Worm (Caenorhabditis elegans) whole organism, L4 larva: ENCODE results near the gene Y56A3A.30.

Source experiments
- D1046.2 ChIP-seq: fragments of 200-800 bp; sonication (Bioruptor generic); IDR thresholded peaks from 2 replicates; pipeline ENCODE4 v1.3.6; 2022; ENCODE audit warnings: missing genetic modification characterization, missing compliant biosample characterization
- T26A8.4 ChIP-seq: fragments of 200-800 bp; sonication (Bioruptor generic); IDR thresholded peaks from 2 replicates; pipeline ENCODE4 v1.3.6; 2022; ENCODE audit warnings: missing genetic modification characterization, missing compliant biosample characterization
- Y105C5A.15 ChIP-seq: fragments of 200-800 bp; sonication (Bioruptor generic); IDR thresholded peaks from 2 replicates; pipeline ENCODE4 v1.3.6; 2022; ENCODE audit warnings: missing genetic modification characterization, missing compliant biosample characterization
- ZK546.5 ChIP-seq, 2 experiments: sonication (generic microtip); optimal IDR thresholded peaks; 2 replicates each; lab custom pipeline; 2017; ENCODE audit warnings: missing biosample characterization in 2 of 2, missing genetic modification characterization in 2 of 2
- dmd-8 ChIP-seq: fragments of 200-800 bp; sonication (Bioruptor generic); IDR thresholded peaks from 2 replicates; pipeline ENCODE4 v1.3.6; 2022; ENCODE audit warnings: missing genetic modification characterization, missing compliant biosample characterization
- egl-27 ChIP-seq: sonication (generic microtip); optimal IDR thresholded peaks from 3 replicates; lab custom pipeline; 2017; ENCODE audit warnings: missing biosample characterization, missing genetic modification reagents, missing genetic modification characterization
- lim-7 ChIP-seq: fragments of 200-800 bp; sonication (Bioruptor generic); IDR thresholded peaks from 2 replicates; pipeline ENCODE4 v1.3.6; 2022; ENCODE audit warnings: missing genetic modification characterization, missing compliant biosample characterization
- mdt-29 ChIP-seq: fragments of 200-800 bp; sonication (Bioruptor generic); IDR thresholded peaks from 2 replicates; pipeline ENCODE4 v1.3.6; 2022; ENCODE audit warnings: missing genetic modification reagents, missing genetic modification characterization, missing compliant biosample characterization
- nhr-77 ChIP-seq: fragments of 150-350 bp; optimal IDR thresholded peaks from 2 replicates; lab custom pipeline; 2014; ENCODE audit warnings: missing biosample characterization, missing genetic modification characterization
- set-16 ChIP-seq: fragments of 200-800 bp; sonication (Bioruptor generic); IDR thresholded peaks from 2 replicates; pipeline ENCODE4 v1.3.6; 2022; ENCODE audit warnings: missing genetic modification reagents, missing genetic modification characterization, missing compliant biosample characterization
- spr-3 ChIP-seq: fragments of 200-800 bp; sonication (Bioruptor generic); optimal IDR thresholded peaks from 2 replicates; lab custom pipeline; 2018; ENCODE audit warnings: mild to moderate bottlenecking, missing genetic modification characterization, missing compliant biosample characterization
- unc-62 ChIP-seq, 3 experiments: fragments of 150-350 bp in 1 of 3; sonication (generic microtip); optimal IDR thresholded peaks in 2 of 3; peaks in 1 of 3; 1 replicate in 1 of 3; 2 replicates in 2 of 3; lab custom pipeline; 2014 to 2017; ENCODE audit warnings: missing biosample characterization in 3 of 3, missing genetic modification characterization in 3 of 3, missing genetic modification reagents in 3 of 3, missing genotype in 1 of 3
- zag-1 ChIP-seq: fragments of 150-350 bp; optimal IDR thresholded peaks from 2 replicates; lab custom pipeline; 2014; ENCODE audit warnings: missing biosample characterization, missing genetic modification characterization
- zfp-2 ChIP-seq: sonication (generic microtip); optimal IDR thresholded peaks from 2 replicates; lab custom pipeline; 2016; ENCODE audit warnings: mild to moderate bottlenecking, missing genetic modification characterization, missing compliant biosample characterization
- zfp-3 ChIP-seq: fragments of 200-800 bp; sonication (Bioruptor generic); conservative IDR thresholded peaks from 2 replicates; pipeline ENCODE4 v1.3.6; 2022; ENCODE audit warnings: missing genetic modification reagents, missing genetic modification characterization, missing compliant biosample characterization
- zip-11 ChIP-seq: fragments of 200-800 bp; sonication (Bioruptor generic); IDR thresholded peaks from 2 replicates; pipeline ENCODE4 v1.3.6; 2022; ENCODE audit warnings: missing genetic modification characterization, missing compliant biosample characterization

The Y56A3A.30 gene

DNA sequence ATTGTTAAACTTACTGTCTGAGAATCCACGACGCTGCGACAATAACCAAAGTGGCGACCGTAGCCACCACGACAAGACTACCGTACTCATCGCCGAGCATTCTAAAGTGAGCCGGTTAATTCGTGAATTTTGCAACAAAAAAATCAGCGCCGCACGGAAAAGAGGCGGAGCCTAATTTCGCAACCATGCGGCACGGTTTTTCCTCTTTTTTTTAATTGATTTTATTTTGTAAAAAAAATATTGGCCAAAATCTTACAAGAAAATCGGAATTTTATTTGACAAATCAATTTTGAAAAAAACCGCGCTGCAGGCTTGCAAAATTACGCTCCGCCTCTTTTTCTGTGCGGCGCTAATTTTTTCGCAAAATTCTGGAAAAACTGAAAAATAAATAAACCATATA is 45.3 kb downstream of the Y56A3A.30 start, which contains the start of gene dolk-1:
dolk-1 (minus strand) TSS at position 101 of the 400 bp plus-strand sequence.
- TF ChIP-seq mdt-29 (GFP tag; lab: Robert Waterston, UW): no peak
- TF ChIP-seq dmd-8 (GFP tag; lab: Robert Waterston, UW): no peak
- no peak for TF ChIP-seq nhr-77 (tag; lab: Kevin White, UChicago)
- no peak for TF ChIP-seq unc-62 (GFP tag; optimal IDR thresholded peaks at IDR 0.05 in 1 of 2; lab: Kevin White, UChicago)
- TF ChIP-seq unc-62 (tag; optimal IDR thresholded peaks at IDR 0.05; lab: Kevin White, UChicago): no peak
- TF ChIP-seq set-16 (GFP tag; lab: Robert Waterston, UW): no peak
- 0 out of 2 replicates have a peak, but pooled peaks have one; percentile 12 for TF ChIP-seq T26A8.4 (GFP tag; lab: Robert Waterston, UW)
- no peak for TF ChIP-seq zfp-2

- TF ChIP-seq Y105C5A.15 (GFP tag; lab: Robert Waterston, UW): no peak
- no peak for TF ChIP-seq zag-1 (tag; lab: Kevin White, UChicago)
- no peak for TF ChIP-seq zfp-3 (GFP tag; lab: Robert Waterston, UW)
- no peak for TF ChIP-seq spr-3 (GFP tag; lab: Kevin White, UChicago)
- no peak for TF ChIP-seq lim-7 (GFP tag; lab: Robert Waterston, UW)
- 0 out of 2 replicates have a peak, but pooled peaks have one; percentile 12 for TF ChIP-seq zip-11 (GFP tag; lab: Robert Waterston, UW)
- TF ChIP-seq dmd-8 (GFP tag; lab: Robert Waterston, UW): 0 out of 2 replicates have a peak, but pooled peaks have one; percentile 14
- TF ChIP-seq ZK546.5 (tag; optimal IDR thresholded peaks at IDR 0.05; lab: Kevin White, UChicago): no peak
- TF ChIP-seq unc-62 (GFP tag; optimal IDR thresholded peaks at IDR 0.05 in 1 of 2; lab: Kevin White, UChicago): peak in 1 of 2 experiments; percentile 90
- TF ChIP-seq unc-62 (tag; optimal IDR thresholded peaks at IDR 0.05; lab: Kevin White, UChicago): no peak
Observed at ce11 chrIII:11931960-11932359, 46.9 kb downstream of the Y56A3A.30 start.

DNA sequence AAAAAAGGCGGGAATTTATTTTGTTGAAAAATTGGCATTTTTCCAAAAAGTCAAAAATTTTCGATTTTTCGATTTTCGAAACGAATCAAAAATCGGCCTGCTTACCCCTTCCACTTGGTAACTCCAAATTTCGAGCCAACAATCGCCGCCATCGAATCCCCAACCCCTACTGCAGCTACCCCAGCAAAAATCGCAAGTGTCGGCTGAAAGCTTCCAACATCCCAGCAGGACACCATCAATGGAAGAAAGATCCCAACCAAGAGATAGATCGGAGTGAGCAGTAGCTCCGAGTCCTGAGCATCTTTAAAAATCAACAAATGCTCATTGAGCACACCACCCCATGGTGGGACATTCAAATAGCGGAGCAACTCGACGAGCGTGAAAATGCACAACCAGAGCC is 48.0 kb downstream of the Y56A3A.30 start:
- TF ChIP-seq unc-62 (GFP tag; optimal IDR thresholded peaks at IDR 0.05 in 1 of 2; lab: Kevin White, UChicago) (peak in 1 of 2 experiments; percentile 90), unc-62 (tag; optimal IDR thresholded peaks at IDR 0.05; lab: Kevin White, UChicago) (no peak), set-16 (GFP tag; lab: Robert Waterston, UW) (0 out of 2 replicates have a peak, but pooled peaks have one; percentile 7), egl-27 (no peak), D1046.2 (GFP tag; lab: Robert Waterston, UW) (no peak), spr-3 (GFP tag; lab: Kevin White, UChicago) (no peak)
